Worm (Caenorhabditis elegans) whole organism, young adult: ENCODE measurements around the gene F10E7.6.

Experiments used
- Y95B8A.8 ChIP-seq: fragments of 200-800 bp; sonication (Bioruptor generic); IDR thresholded peaks from 2 replicates; pipeline ENCODE4 v1.3.6; 2022; ENCODE audit warnings: missing genetic modification reagents, missing genetic modification characterization, missing compliant biosample characterization
- die-1 ChIP-seq: sonication (generic microtip); optimal IDR thresholded peaks from 2 replicates; lab custom pipeline; 2016; ENCODE audit warnings: missing genotype, mild to moderate bottlenecking, missing genetic modification characterization, missing compliant biosample characterization
- let-607 ChIP-seq, 2 experiments: fragments of 200-800 bp in 1 of 2; sonication (Bioruptor generic) in 1 of 2; sonication (generic microtip) in 1 of 2; optimal IDR thresholded peaks; 2 replicates each; lab custom pipeline; 2016 to 2018; ENCODE audit warnings: mild to moderate bottlenecking in 2 of 2, missing compliant biosample characterization in 2 of 2, missing genetic modification characterization in 2 of 2, moderate library complexity in 2 of 2, missing genotype in 1 of 2
- lir-1 ChIP-seq: fragments of 200-800 bp; sonication (Bioruptor generic); conservative IDR thresholded peaks from 2 replicates; pipeline ENCODE4 v1.3.6; 2022; ENCODE audit warnings: missing genetic modification reagents, missing genetic modification characterization, missing compliant biosample characterization
- nhr-179 ChIP-seq: sonication (generic microtip); optimal IDR thresholded peaks from 2 replicates; lab custom pipeline; 2016; ENCODE audit warnings: mild to moderate bottlenecking, missing genetic modification characterization, missing compliant biosample characterization
- nhr-90 ChIP-seq: sonication (generic microtip); optimal IDR thresholded peaks from 2 replicates; lab custom pipeline; 2016; ENCODE audit warnings: missing genotype, mild to moderate bottlenecking, missing genetic modification characterization, missing compliant biosample characterization

- no peak for TF ChIP-seq let-607 (tag; optimal IDR thresholded peaks at IDR 0.05; lab: Kevin White, UChicago)
- TF ChIP-seq nhr-179 (tag; lab: Kevin White, UChicago) = no peak
- no peak for TF ChIP-seq die-1 (tag; lab: Kevin White, UChicago)
- TF ChIP-seq nhr-90 (tag; lab: Kevin White, UChicago) = no peak
- TF ChIP-seq Y95B8A.8 (GFP tag; lab: Robert Waterston, UW) = no peak
- TF ChIP-seq lir-1 (GFP tag; lab: Robert Waterston, UW) = no peak
Observed at ce11 chrII:7115638-7116037, 2.8 kb downstream of the F10E7.6 start, which contains the start of gene cutl-5.
